Fruit fly (Drosophila melanogaster) whole organism, pupa: ENCODE results near the gene ATPsyngamma.
A peak's percentile ranks its signal among the peaks of the same experiment; 100 is the strongest.

Source experiments
- CG12605 ChIP-seq: fragments of 200-800 bp; sonication (Bioruptor generic); IDR thresholded peaks from 2 replicates; pipeline ENCODE4 v1.3.6; 2022; ENCODE audit warnings: missing biosample characterization, missing genetic modification characterization
- CG14655 ChIP-seq: fragments of 200-800 bp; sonication (Bioruptor generic); optimal IDR thresholded peaks from 3 replicates; lab custom pipeline; 2017; ENCODE audit warnings: mild to moderate bottlenecking, missing biosample characterization, missing genetic modification reagents, missing genetic modification characterization
- CG15710 ChIP-seq: fragments of 200-800 bp; sonication (Bioruptor generic); optimal IDR thresholded peaks from 2 replicates; lab custom pipeline; 2018; ENCODE audit warnings: missing biosample characterization, mild to moderate bottlenecking, missing genetic modification characterization, moderate library complexity

- no peak for TF ChIP-seq CG12605 (GFP tag; lab: Robert Waterston, UW)
- no peak for TF ChIP-seq CG15710 (tag; lab: Kevin White, UChicago)
- TF ChIP-seq CG14655, result peak; percentile 29
These were observed 14.8 kb upstream of the ATPsyngamma start for dm6 chr3R:29763804-29764203.
